Worm (Caenorhabditis elegans): ENCODE data around the gene R05F9.11.

ce11 chrII:4941541-4942206, 27.7 kb upstream of the R05F9.11 start, which contains the start of gene ZK546.19:
- no peak for TF ChIP-seq unc-62 (GFP tag; optimal IDR thresholded peaks at IDR 0.05)
- TF ChIP-seq bed-3 (GFP tag; optimal IDR thresholded peaks at IDR 0.05), result no peak
- no peak for TF ChIP-seq snpc-4 (tag; optimal IDR thresholded peaks at IDR 0.05)
- TF ChIP-seq nhr-76 (tag; optimal IDR thresholded peaks at IDR 0.05), result no peak
- TF ChIP-seq nhr-28 (tag; optimal IDR thresholded peaks at IDR 0.05), result no peak
- no peak for TF ChIP-seq lsy-2 (tag; optimal IDR thresholded peaks at IDR 0.05)
